Fruit fly (Drosophila melanogaster) whole organism, embryonic: ENCODE data around the gene Stt3B.

Experiments used
- Bteb2 ChIP-seq: fragments of 200-800 bp; sonication (Bioruptor generic); optimal IDR thresholded peaks from 2 replicates; lab custom pipeline; 2016; ENCODE audit warnings: missing biosample characterization, missing genetic modification characterization
- CG10979 ChIP-seq: fragments of 200-800 bp; sonication (Bioruptor generic); optimal IDR thresholded peaks from 2 replicates; lab custom pipeline; 2018; ENCODE audit warnings: missing biosample characterization, mild to moderate bottlenecking, missing genetic modification characterization, moderate library complexity
- CG11398 ChIP-seq: fragments of 200-800 bp; sonication (Bioruptor generic); optimal IDR thresholded peaks from 2 replicates; lab custom pipeline; 2016; ENCODE audit warnings: missing biosample characterization, missing genetic modification characterization
- CG11695 ChIP-seq: fragments of 200-800 bp; sonication (Bioruptor generic); IDR thresholded peaks from 3 replicates; pipeline ENCODE4 v1.3.6; 2022; ENCODE audit warnings: missing biosample characterization, missing genetic modification characterization
- CG12659 ChIP-seq: fragments of 200-800 bp; sonication (Bioruptor generic); optimal IDR thresholded peaks from 3 replicates; lab custom pipeline; 2017; ENCODE audit warnings: mild to moderate bottlenecking, missing biosample characterization, missing genetic modification reagents, missing genetic modification characterization
- CG13287 ChIP-seq: fragments of 200-800 bp; sonication (Bioruptor generic); IDR thresholded peaks from 2 replicates; pipeline ENCODE4 v1.3.6; 2022; ENCODE audit warnings: missing biosample characterization, missing genetic modification characterization; ENCODE audit not compliant: partially characterized antibody
- CG14710 ChIP-seq: fragments of 200-800 bp; sonication (Bioruptor generic); optimal IDR thresholded peaks from 3 replicates; lab custom pipeline; 2019; ENCODE audit warnings: missing biosample characterization, mild to moderate bottlenecking, missing genetic modification characterization, moderate library complexity
- CG14860 ChIP-seq: fragments of 200-800 bp; sonication (Bioruptor generic); IDR thresholded peaks from 3 replicates; pipeline ENCODE4 v1.3.6; 2022; ENCODE audit warnings: missing biosample characterization, missing genetic modification characterization; ENCODE audit not compliant: partially characterized antibody
- CG18476 ChIP-seq: fragments of 200-800 bp; sonication (Bioruptor generic); optimal IDR thresholded peaks from 2 replicates; lab custom pipeline; 2016; ENCODE audit warnings: missing biosample characterization, mild to moderate bottlenecking, missing genetic modification characterization
- CG2120 ChIP-seq: fragments of 200-800 bp; sonication (Bioruptor generic); optimal IDR thresholded peaks from 3 replicates; lab custom pipeline; 2016; ENCODE audit warnings: missing biosample characterization, missing genetic modification characterization
- CG32767 ChIP-seq: fragments of 200-800 bp; sonication (Bioruptor generic); IDR thresholded peaks from 2 replicates; pipeline ENCODE4 v1.3.6; 2022; ENCODE audit warnings: missing biosample characterization, missing genetic modification characterization
- CG4617 ChIP-seq: fragments of 200-800 bp; sonication (Bioruptor generic); optimal IDR thresholded peaks from 3 replicates; lab custom pipeline; 2016; ENCODE audit warnings: missing biosample characterization, missing genetic modification characterization, borderline replicate concordance
- CG6854 ChIP-seq: fragments of 200-800 bp; sonication (Bioruptor generic); optimal IDR thresholded peaks from 3 replicates; lab custom pipeline; 2017; ENCODE audit warnings: missing biosample characterization, mild to moderate bottlenecking, missing genetic modification characterization
- CG7745 ChIP-seq: fragments of 200-800 bp; sonication (Bioruptor generic); optimal IDR thresholded peaks from 2 replicates; lab custom pipeline; 2018; ENCODE audit warnings: missing biosample characterization, mild to moderate bottlenecking, missing genetic modification characterization, moderate library complexity
- CG7963 ChIP-seq: fragments of 200-800 bp; sonication (Bioruptor generic); IDR thresholded peaks from 3 replicates; pipeline ENCODE4 v1.3.6; 2022; ENCODE audit warnings: missing biosample characterization, missing genetic modification characterization; ENCODE audit not compliant: partially characterized antibody
- CG9609 ChIP-seq: fragments of 200-800 bp; sonication (Bioruptor generic); optimal IDR thresholded peaks from 3 replicates; lab custom pipeline; 2016; ENCODE audit warnings: missing biosample characterization, missing genetic modification characterization
- Chrac-16 ChIP-seq: fragments of 200-800 bp; sonication (Bioruptor generic); optimal IDR thresholded peaks from 3 replicates; lab custom pipeline; 2016; ENCODE audit warnings: missing biosample characterization, missing genetic modification characterization
- CrebB ChIP-seq: fragments of 200-800 bp; sonication (Bioruptor generic); optimal IDR thresholded peaks from 3 replicates; lab custom pipeline; 2018; ENCODE audit warnings: missing biosample characterization, mild to moderate bottlenecking, missing genetic modification characterization
- Dp ChIP-seq: fragments of 200-800 bp; sonication (Bioruptor generic); optimal IDR thresholded peaks from 2 replicates; lab custom pipeline; 2018; ENCODE audit warnings: missing biosample characterization, mild to moderate bottlenecking, missing genetic modification characterization, moderate library complexity
- E2f2 ChIP-seq: fragments of 200-800 bp; sonication (Bioruptor generic); IDR thresholded peaks from 2 replicates; pipeline ENCODE4 v1.3.6; 2022; ENCODE audit warnings: missing biosample characterization, missing genetic modification characterization
- ERR ChIP-seq: fragments of 200-800 bp; sonication (Bioruptor generic); optimal IDR thresholded peaks from 2 replicates; lab custom pipeline; 2016; ENCODE audit warnings: missing biosample characterization, missing genetic modification characterization
- Ets97D ChIP-seq: fragments of 200-800 bp; sonication (Bioruptor generic); optimal IDR thresholded peaks from 3 replicates; lab custom pipeline; 2016; ENCODE audit warnings: missing biosample characterization, missing genetic modification characterization
- Fer3 ChIP-seq: fragments of 200-800 bp; sonication (Bioruptor generic); optimal IDR thresholded peaks from 2 replicates; lab custom pipeline; 2018; ENCODE audit warnings: missing biosample characterization, mild to moderate bottlenecking, missing genetic modification characterization, moderate library complexity
- HLH4C ChIP-seq: fragments of 200-800 bp; sonication (Bioruptor generic); IDR thresholded peaks from 3 replicates; pipeline ENCODE4 v1.3.6; 2022; ENCODE audit warnings: missing biosample characterization, missing genetic modification characterization; ENCODE audit not compliant: partially characterized antibody
- Max ChIP-seq: fragments of 200-800 bp; sonication (Bioruptor generic); optimal IDR thresholded peaks from 2 replicates; lab custom pipeline; 2016; ENCODE audit warnings: missing biosample characterization, mild to moderate bottlenecking, missing genetic modification characterization
- Med ChIP-seq: fragments of 200-800 bp; sonication (Bioruptor generic); peaks from one replicate; lab custom pipeline; 2016; ENCODE audit warnings: missing biosample characterization, missing genetic modification characterization, mild to moderate bottlenecking, inconsistent platforms, moderate library complexity
- Myb ChIP-seq: fragments of 200-800 bp; sonication (Bioruptor generic); optimal IDR thresholded peaks from 2 replicates; lab custom pipeline; 2016; ENCODE audit warnings: missing biosample characterization, missing genetic modification characterization
- Xbp1 ChIP-seq: fragments of 200-800 bp; sonication (Bioruptor generic); optimal IDR thresholded peaks from 3 replicates; lab custom pipeline; 2016; ENCODE audit warnings: missing biosample characterization, mild to moderate bottlenecking, missing genetic modification characterization
- ato ChIP-seq: fragments of 200-800 bp; sonication (Bioruptor generic); IDR thresholded peaks from 2 replicates; pipeline ENCODE4 v1.3.6; 2022; ENCODE audit warnings: missing biosample characterization, missing genetic modification characterization; ENCODE audit not compliant: partially characterized antibody
- bbx ChIP-seq: fragments of 200-800 bp; sonication (Bioruptor generic); IDR thresholded peaks from 2 replicates; pipeline ENCODE4 v1.3.6; 2022; ENCODE audit warnings: missing biosample characterization, missing genetic modification characterization; ENCODE audit not compliant: partially characterized antibody
- btn ChIP-seq: fragments of 200-800 bp; sonication (Bioruptor generic); optimal IDR thresholded peaks from 2 replicates; lab custom pipeline; 2016; ENCODE audit warnings: missing biosample characterization, missing genetic modification characterization
- crp ChIP-seq, 2 experiments: fragments of 200-800 bp; sonication (Bioruptor generic); optimal IDR thresholded peaks; 2 replicates in 1 of 2; 3 replicates in 1 of 2; lab custom pipeline; 2017; ENCODE audit warnings: missing biosample characterization in 2 of 2, missing genetic modification characterization in 2 of 2, mild to moderate bottlenecking in 1 of 2, moderate library complexity in 1 of 2
- dm ChIP-seq: fragments of 200-800 bp; sonication (Bioruptor generic); optimal IDR thresholded peaks from 3 replicates; lab custom pipeline; 2016; ENCODE audit warnings: missing biosample characterization, missing genetic modification characterization
- exex ChIP-seq: fragments of 200-800 bp; sonication (Bioruptor generic); optimal IDR thresholded peaks from 4 replicates; lab custom pipeline; 2018; ENCODE audit warnings: missing biosample characterization, mild to moderate bottlenecking, missing genetic modification characterization, moderate library complexity
- gro ChIP-seq: fragments of 200-800 bp; sonication (Bioruptor generic); optimal IDR thresholded peaks from 2 replicates; lab custom pipeline; 2016; ENCODE audit warnings: missing biosample characterization, missing genetic modification characterization
- hb ChIP-seq: fragments of 200-800 bp; sonication (Bioruptor generic); IDR thresholded peaks from 3 replicates; pipeline ENCODE4 v1.3.6; 2022; ENCODE audit warnings: missing biosample characterization, missing genetic modification characterization; ENCODE audit not compliant: partially characterized antibody
- insv ChIP-seq, 2 experiments: fragments of 200-800 bp; sonication (Bioruptor generic); optimal IDR thresholded peaks; 3 replicates each; lab custom pipeline; 2016 to 2018; ENCODE audit warnings: missing biosample characterization in 2 of 2, missing genetic modification characterization in 2 of 2
- inv ChIP-seq: fragments of 200-800 bp; sonication (Bioruptor generic); IDR thresholded peaks from 2 replicates; pipeline ENCODE4 v1.3.6; 2022; ENCODE audit warnings: missing biosample characterization, missing genetic modification characterization; ENCODE audit not compliant: partially characterized antibody
- kni ChIP-seq: fragments of 200-800 bp; sonication (Bioruptor generic); optimal IDR thresholded peaks from 3 replicates; lab custom pipeline; 2017; ENCODE audit warnings: mild to moderate bottlenecking, missing biosample characterization, missing genetic modification reagents, missing genetic modification characterization
- lbe ChIP-seq: fragments of 200-800 bp; sonication (Bioruptor generic); optimal IDR thresholded peaks from 2 replicates; lab custom pipeline; 2016; ENCODE audit warnings: missing biosample characterization, mild to moderate bottlenecking, missing genetic modification characterization
- lilli ChIP-seq: fragments of 200-800 bp; sonication (Bioruptor generic); optimal IDR thresholded peaks from 3 replicates; lab custom pipeline; 2016; ENCODE audit warnings: missing biosample characterization, missing genetic modification characterization
- lola ChIP-seq, 3 experiments: fragments of >200 bp in 2 of 3; fragments of 200-800 bp in 1 of 3; sonication (Bioruptor generic) in 1 of 3; optimal IDR thresholded peaks; 2 replicates each; lab custom pipeline; 2017 to 2019; ENCODE audit warnings: missing biosample characterization in 3 of 3, missing genetic modification characterization in 3 of 3, mild to moderate bottlenecking in 1 of 3, moderate library complexity in 1 of 3
- luna ChIP-seq: fragments of 200-800 bp; sonication (Bioruptor generic); optimal IDR thresholded peaks from 2 replicates; lab custom pipeline; 2016; ENCODE audit warnings: missing biosample characterization, missing genetic modification characterization
- pb ChIP-seq: fragments of 200-800 bp; sonication (Bioruptor generic); optimal IDR thresholded peaks from 3 replicates; lab custom pipeline; 2016; ENCODE audit warnings: missing biosample characterization, missing genetic modification characterization
- slou ChIP-seq: fragments of 200-800 bp; sonication (Bioruptor generic); optimal IDR thresholded peaks from 3 replicates; lab custom pipeline; 2016; ENCODE audit warnings: missing biosample characterization, missing genetic modification characterization
- slp2 ChIP-seq: fragments of 200-800 bp; sonication (Bioruptor generic); optimal IDR thresholded peaks from 2 replicates; lab custom pipeline; 2016; ENCODE audit warnings: missing biosample characterization, missing genetic modification characterization
- stwl ChIP-seq: fragments of 200-800 bp; sonication (Bioruptor generic); optimal IDR thresholded peaks from 3 replicates; lab custom pipeline; 2018; ENCODE audit warnings: missing biosample characterization, mild to moderate bottlenecking, missing genetic modification characterization, moderate library complexity
- tap ChIP-seq: fragments of 200-800 bp; optimal IDR thresholded peaks from 3 replicates; lab custom pipeline; 2019; ENCODE audit warnings: missing biosample characterization, mild to moderate bottlenecking, missing genetic modification characterization, moderate library complexity
- tup ChIP-seq: fragments of 200-800 bp; sonication (Bioruptor generic); optimal IDR thresholded peaks from 2 replicates; lab custom pipeline; 2016; ENCODE audit warnings: missing biosample characterization, mild to moderate bottlenecking, missing genetic modification characterization, moderate library complexity

Gene Stt3B

dm6 chr3R:25039028-25039476, 30.4 kb downstream of the Stt3B start, which contains the start of the genes Ythdf and bai (continued):
- TF ChIP-seq CG32767 (GFP tag; lab: Robert Waterston, UW) (no peak), Chrac-16 (GFP tag; lab: Kevin White, UChicago) (peak; percentile 25), stwl (peak; percentile 54), E2f2 (GFP tag; lab: Robert Waterston, UW) (peak; percentile 65), CG2120 (GFP tag; lab: Kevin White, UChicago) (peak; percentile 81), tup (GFP tag; lab: Kevin White, UChicago) (peak; percentile 13), luna (no peak), HLH4C (GFP tag; lab: Robert Waterston, UW) (peak; percentile 80), CG6854 (GFP tag; lab: Kevin White, UChicago) (no peak), ato (GFP tag; lab: Robert Waterston, UW) (peak; percentile 47; the same call in 1 of the 2 replicates), CG9609 (peak; percentile 21), slou (GFP tag; lab: Kevin White, UChicago) (peak; percentile 37), lbe (GFP tag; lab: Kevin White, UChicago) (peak; percentile 34), kni (GFP tag; lab: Kevin White, UChicago) (no peak), lilli (GFP tag; lab: Kevin White, UChicago) (peak; percentile 67), Xbp1 (GFP tag; lab: Kevin White, UChicago) (peak; percentile 65), Bteb2 (GFP tag; lab: Kevin White, UChicago) (peak; percentile 53), CG14710 (tag; lab: Kevin White, UChicago) (peak; percentile 81), Dp (GFP tag; lab: Kevin White, UChicago) (peak; percentile 47), exex (tag; lab: Kevin White, UChicago) (peak; percentile 49), Ets97D (peak; percentile 67), pb (GFP tag; lab: Kevin White, UChicago) (no peak), CG7963 (peak; percentile 55; the same call in 1 of the 3 replicates), Med (GFP tag; lab: Kevin White, UChicago) (peak; percentile 73), ERR (GFP tag; lab: Kevin White, UChicago) (peak; percentile 13), CG18476 (GFP tag; lab: Kevin White, UChicago) (peak; percentile 41), slp2 (GFP tag; lab: Kevin White, UChicago) (peak; percentile 12), hb (GFP tag; lab: Robert Waterston, UW) (peak; percentile 78), crp (GFP tag; optimal IDR thresholded peaks at IDR 0.05; lab: Kevin White, UChicago) (peak in 1 of 2 experiments; percentile 42), CG4617 (GFP tag; lab: Kevin White, UChicago) (peak; percentile 78), dm (GFP tag; lab: Kevin White, UChicago) (peak; percentile 28), lola (GFP tag; optimal IDR thresholded peaks at IDR 0.05; lab: Kevin White, UChicago) (peak in 1 of 3 experiments; percentile 27), Fer3 (tag; lab: Kevin White, UChicago) (no peak), gro (GFP tag; lab: Kevin White, UChicago) (peak; percentile 35), Max (GFP tag; lab: Kevin White, UChicago) (peak; percentile 59), CrebB (tag; lab: Kevin White, UChicago) (peak; percentile 46), Myb (GFP tag; lab: Kevin White, UChicago) (peak; percentile 89), CG14860 (peak; percentile 86), CG12659 (GFP tag; lab: Kevin White, UChicago) (peak; percentile 75), CG7745 (no peak), bbx (GFP tag; lab: Robert Waterston, UW) (peak; percentile 69), CG10979 (peak; percentile 1), inv (GFP tag; lab: Robert Waterston, UW) (peak; percentile 87), btn (no peak), CG11398 (GFP tag; lab: Kevin White, UChicago) (peak; percentile 2), insv (GFP tag; optimal IDR thresholded peaks at IDR 0.05; lab: Kevin White, UChicago) (peak in 1 of 2 experiments; percentile 1), CG13287 (GFP tag; lab: Robert Waterston, UW) (peak; percentile 91), tap (tag; lab: Kevin White, UChicago) (no peak), CG11695 (no peak)
